Fruit fly (Drosophila melanogaster) whole organism, embryonic: ENCODE results near the gene yps.

Experiments
- Ada2b ChIP-seq: fragments of 200-800 bp; sonication (Bioruptor generic); IDR thresholded peaks from 2 replicates; pipeline ENCODE4 v1.3.6; 2022; ENCODE audit warnings: missing biosample characterization, missing genetic modification characterization
- Bdp1 ChIP-seq: fragments of 200-800 bp; sonication (Bioruptor generic); optimal IDR thresholded peaks from 3 replicates; lab custom pipeline; 2016; ENCODE audit warnings: missing biosample characterization, missing genetic modification characterization
- CG1024 ChIP-seq: fragments of 200-800 bp; sonication (Bioruptor generic); IDR thresholded peaks from 2 replicates; pipeline ENCODE4 v1.3.6; 2022; ENCODE audit warnings: missing biosample characterization, missing genetic modification characterization
- CG10543 ChIP-seq: fragments of 200-800 bp; sonication (Bioruptor generic); optimal IDR thresholded peaks from 3 replicates; lab custom pipeline; 2017; ENCODE audit warnings: missing biosample characterization, mild to moderate bottlenecking, missing genetic modification characterization, moderate library complexity
- CG14441 ChIP-seq: fragments of 200-800 bp; sonication (Bioruptor generic); IDR thresholded peaks from 2 replicates; pipeline ENCODE4 v1.3.6; 2022; ENCODE audit warnings: missing biosample characterization, missing genetic modification characterization
- CG15479 ChIP-seq: fragments of 200-800 bp; sonication (Bioruptor generic); optimal IDR thresholded peaks from 3 replicates; lab custom pipeline; 2019; ENCODE audit warnings: missing biosample characterization, mild to moderate bottlenecking, missing genetic modification characterization, moderate library complexity
- CG1603 ChIP-seq: fragments of 200-800 bp; sonication (Bioruptor generic); optimal IDR thresholded peaks from 2 replicates; lab custom pipeline; 2019; ENCODE audit warnings: missing biosample characterization, mild to moderate bottlenecking, missing genetic modification characterization, moderate library complexity
- CG31365 ChIP-seq: fragments of 200-800 bp; sonication (Bioruptor generic); optimal IDR thresholded peaks from 2 replicates; lab custom pipeline; 2018; ENCODE audit warnings: missing biosample characterization, mild to moderate bottlenecking, missing genetic modification characterization
- CG3847 ChIP-seq: fragments of 200-800 bp; sonication (Bioruptor generic); IDR thresholded peaks from 2 replicates; pipeline ENCODE4 v1.3.6; 2022; ENCODE audit warnings: missing biosample characterization, missing genetic modification characterization
- CG4404 ChIP-seq: fragments of 200-800 bp; sonication (Bioruptor generic); IDR thresholded peaks from 2 replicates; pipeline ENCODE4 v1.3.6; 2022; ENCODE audit warnings: missing biosample characterization, missing genetic modification characterization
- CG7786 ChIP-seq: fragments of 200-800 bp; sonication (Bioruptor generic); optimal IDR thresholded peaks from 2 replicates; lab custom pipeline; 2016; ENCODE audit warnings: missing biosample characterization, missing genetic modification characterization
- Dbx ChIP-seq: fragments of 200-800 bp; sonication (Bioruptor generic); IDR thresholded peaks from 3 replicates; pipeline ENCODE4 v1.3.6; 2022; ENCODE audit warnings: missing biosample characterization, missing genetic modification characterization
- Drgx ChIP-seq: fragments of 200-800 bp; sonication (Bioruptor generic); IDR thresholded peaks from 2 replicates; pipeline ENCODE4 v1.3.6; 2022; ENCODE audit warnings: missing biosample characterization, missing genetic modification characterization
- Hr51 ChIP-seq, 2 experiments: fragments of 200-800 bp; sonication (Bioruptor generic); optimal IDR thresholded peaks; 2 replicates in 1 of 2; 3 replicates in 1 of 2; lab custom pipeline; 2016 to 2018; ENCODE audit warnings: missing biosample characterization in 2 of 2, missing genetic modification characterization in 2 of 2, mild to moderate bottlenecking in 1 of 2, moderate library complexity in 1 of 2
- Max ChIP-seq: fragments of 200-800 bp; sonication (Bioruptor generic); optimal IDR thresholded peaks from 2 replicates; lab custom pipeline; 2016; ENCODE audit warnings: missing biosample characterization, mild to moderate bottlenecking, missing genetic modification characterization
- Med ChIP-seq: fragments of 200-800 bp; sonication (Bioruptor generic); peaks from one replicate; lab custom pipeline; 2016; ENCODE audit warnings: missing biosample characterization, missing genetic modification characterization, mild to moderate bottlenecking, inconsistent platforms, moderate library complexity
- Optix ChIP-seq: fragments of 200-800 bp; sonication (Bioruptor generic); IDR thresholded peaks from 3 replicates; pipeline ENCODE4 v1.3.6; 2022; ENCODE audit warnings: missing biosample characterization, missing genetic modification characterization
- Poxn ChIP-seq: fragments of 200-800 bp; sonication (Bioruptor generic); IDR thresholded peaks from 2 replicates; pipeline ENCODE4 v1.3.6; 2022; ENCODE audit warnings: missing biosample characterization, missing genetic modification characterization
- Sox100B ChIP-seq: fragments of 200-800 bp; sonication (Bioruptor generic); optimal IDR thresholded peaks from 3 replicates; lab custom pipeline; 2018; ENCODE audit warnings: missing biosample characterization, mild to moderate bottlenecking, missing genetic modification characterization
- Sox102F ChIP-seq: fragments of 200-800 bp; sonication (Bioruptor generic); optimal IDR thresholded peaks from 2 replicates; lab custom pipeline; 2018; ENCODE audit warnings: missing biosample characterization, mild to moderate bottlenecking, missing genetic modification characterization, moderate library complexity
- amos ChIP-seq: fragments of 200-800 bp; sonication (Bioruptor generic); IDR thresholded peaks from 2 replicates; pipeline ENCODE4 v1.3.6; 2022; ENCODE audit warnings: missing biosample characterization, missing genetic modification characterization; ENCODE audit not compliant: partially characterized antibody
- ara ChIP-seq: fragments of 200-800 bp; sonication (Bioruptor generic); IDR thresholded peaks from 2 replicates; pipeline ENCODE4 v1.3.6; 2022; ENCODE audit warnings: missing biosample characterization, missing genetic modification characterization
- bowl ChIP-seq: fragments of 200-800 bp; sonication (Bioruptor generic); IDR thresholded peaks from 2 replicates; pipeline ENCODE4 v1.3.6; 2022; ENCODE audit warnings: missing biosample characterization, missing genetic modification characterization
- cg ChIP-seq: fragments of 200-800 bp; sonication (Bioruptor generic); optimal IDR thresholded peaks from 3 replicates; lab custom pipeline; 2019; ENCODE audit warnings: missing biosample characterization, mild to moderate bottlenecking, missing genetic modification characterization, moderate library complexity
- crol ChIP-seq: fragments of 200-800 bp; sonication (Bioruptor generic); IDR thresholded peaks from 2 replicates; pipeline ENCODE4 v1.3.6; 2022; ENCODE audit warnings: missing biosample characterization, missing genetic modification characterization
- dysf ChIP-seq: fragments of 200-800 bp; sonication (Bioruptor generic); IDR thresholded peaks from 3 replicates; pipeline ENCODE4 v1.3.6; 2022; ENCODE audit warnings: missing biosample characterization, missing genetic modification characterization
- gem ChIP-seq: fragments of 200-800 bp; sonication (Bioruptor generic); optimal IDR thresholded peaks from 2 replicates; lab custom pipeline; 2019; ENCODE audit warnings: missing biosample characterization, mild to moderate bottlenecking, missing genetic modification characterization, moderate library complexity
- grau ChIP-seq: fragments of 200-800 bp; optimal IDR thresholded peaks from 3 replicates; lab custom pipeline; 2019; ENCODE audit warnings: missing biosample characterization, mild to moderate bottlenecking, missing genetic modification characterization, moderate library complexity
- hkb ChIP-seq, 2 experiments: fragments of 200-800 bp in 1 of 2; fragments of >200 bp in 1 of 2; sonication (Bioruptor generic) in 1 of 2; IDR thresholded peaks in 1 of 2; optimal IDR thresholded peaks in 1 of 2; 2 replicates each; pipeline versions ENCODE4 v1.3.6 to Lab custom; 2017 to 2022; ENCODE audit warnings: missing biosample characterization in 1 of 2, missing genetic modification characterization in 1 of 2
- peb ChIP-seq: fragments of 200-800 bp; sonication (Bioruptor generic); IDR thresholded peaks from 2 replicates; pipeline ENCODE4 v1.3.6; 2022; ENCODE audit warnings: missing biosample characterization, missing genetic modification characterization
- pum ChIP-seq: fragments of 200-800 bp; sonication (Bioruptor generic); optimal IDR thresholded peaks from 2 replicates; lab custom pipeline; 2016; ENCODE audit warnings: missing biosample characterization, missing genetic modification characterization
- row ChIP-seq: fragments of 200-800 bp; sonication (Bioruptor generic); IDR thresholded peaks from 3 replicates; pipeline ENCODE4 v1.3.6; 2022; ENCODE audit warnings: missing biosample characterization, missing genetic modification characterization
- zen ChIP-seq: fragments of 200-800 bp; sonication (Bioruptor generic); optimal IDR thresholded peaks from 3 replicates; lab custom pipeline; 2018; ENCODE audit warnings: missing biosample characterization, mild to moderate bottlenecking, missing genetic modification characterization, moderate library complexity
- zfh1 ChIP-seq: fragments of 200-800 bp; sonication (Bioruptor generic); IDR thresholded peaks from 3 replicates; pipeline ENCODE4 v1.3.6; 2022; ENCODE audit warnings: missing biosample characterization, missing genetic modification characterization

Gene yps

DNA sequence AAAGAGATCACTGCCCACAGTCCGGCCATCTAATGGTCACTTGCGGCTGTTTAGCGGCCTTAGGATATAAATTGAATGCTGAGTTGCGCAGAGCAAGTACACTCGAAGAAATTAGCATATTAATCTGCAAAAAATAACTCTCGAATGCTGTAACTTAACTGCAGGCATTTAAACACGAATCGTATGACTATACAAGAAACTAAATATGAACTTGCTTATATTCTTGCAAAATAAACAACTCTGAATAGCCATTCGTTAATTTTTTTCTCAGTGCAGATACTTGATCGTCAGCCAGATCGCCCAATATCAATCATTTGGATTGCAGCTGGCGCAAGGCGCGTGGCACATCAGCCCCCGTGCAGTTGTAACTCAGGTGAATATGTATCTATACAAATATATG is 51.9 kb downstream of the yps start (continued):
- TF ChIP-seq CG4404 (GFP tag; lab: Robert Waterston, UW) (0 out of 2 replicates have a peak, but pooled peaks have one; percentile 6), dysf (GFP tag; lab: Robert Waterston, UW) (0 out of 3 replicates have a peak, but pooled peaks have one; percentile 16), CG15479 (GFP tag; lab: Kevin White, UChicago) (no peak), CG31365 (no peak), row (no peak), gem (tag; lab: Kevin White, UChicago) (peak; percentile 36), CG14441 (0 out of 2 replicates have a peak, but pooled peaks have one; percentile 27), bowl (no peak), zfh1 (peak; percentile 48; the same call in 1 of the 3 replicates), grau (tag; lab: Kevin White, UChicago) (peak; percentile 2), hkb (optimal IDR thresholded peaks at IDR 0.05; lab: Kevin White, UChicago) (no peak), hkb (GFP tag; IDR thresholded peaks at IDR 0.05; lab: Robert Waterston, UW) (0 out of 2 replicates have a peak, but pooled peaks have one; percentile 25), CG7786 (GFP tag; lab: Kevin White, UChicago) (no peak), amos (GFP tag; lab: Robert Waterston, UW) (no peak), CG1024 (GFP tag; lab: Robert Waterston, UW) (no peak), ara (GFP tag; lab: Robert Waterston, UW) (0 out of 2 replicates have a peak, but pooled peaks have one; percentile 32), CG10543 (GFP tag; lab: Kevin White, UChicago) (no peak), Dbx (no peak), Med (GFP tag; lab: Kevin White, UChicago) (peak; percentile 74), Optix (0 out of 3 replicates have a peak, but pooled peaks have one; percentile 33), Hr51 (GFP tag; optimal IDR thresholded peaks at IDR 0.05; lab: Kevin White, UChicago) (peak in 1 of 2 experiments; percentile 31), zen (tag; lab: Kevin White, UChicago) (no peak), Poxn (GFP tag; lab: Robert Waterston, UW) (no peak), Bdp1 (no peak), CG1603 (tag; lab: Kevin White, UChicago) (peak; percentile 10), cg (GFP tag; lab: Kevin White, UChicago) (no peak), Ada2b (GFP tag; lab: Robert Waterston, UW) (peak; percentile 13; the same call in 1 of the 2 replicates), peb (no peak), Sox100B (GFP tag; lab: Kevin White, UChicago) (no peak), Sox102F (GFP tag; lab: Kevin White, UChicago) (peak; percentile 33), CG3847 (GFP tag; lab: Robert Waterston, UW) (no peak)

dm6 chr3L:12072388-12072787 is 52.6 kb downstream of the yps start:
- peak; percentile 32; the same call in 1 of the 2 replicates for TF ChIP-seq crol
- TF ChIP-seq Max (GFP tag; lab: Kevin White, UChicago) = no peak
- peak; percentile 82 for TF ChIP-seq Drgx (GFP tag; lab: Robert Waterston, UW)
- no peak for TF ChIP-seq pum (GFP tag; lab: Kevin White, UChicago)
